Worm (Caenorhabditis elegans): ENCODE measurements around the gene lin-38.

- TF ChIP-seq skn-1 (tag; optimal IDR thresholded peaks at IDR 0.05), result peak; percentile 61
- TF ChIP-seq sptf-1 (tag; optimal IDR thresholded peaks at IDR 0.05), result no peak
- no peak for TF ChIP-seq F16B12.6 (tag; optimal IDR thresholded peaks at IDR 0.05)
- TF ChIP-seq unc-62 (GFP tag; optimal IDR thresholded peaks at IDR 0.05), result no peak
- no peak for TF ChIP-seq C04F5.9 (tag; optimal IDR thresholded peaks at IDR 0.05)
- peak; percentile 72 for TF ChIP-seq nhr-71 (tag; optimal IDR thresholded peaks at IDR 0.05)
- TF ChIP-seq mef-2 (tag; optimal IDR thresholded peaks at IDR 0.05), result no peak
- TF ChIP-seq nhr-12 (tag; optimal IDR thresholded peaks at IDR 0.05), result no peak
- no peak for TF ChIP-seq lin-13 (GFP tag; optimal IDR thresholded peaks at IDR 0.05)
- TF ChIP-seq egl-27 (tag; optimal IDR thresholded peaks at IDR 0.05), result no peak
- peak; percentile 19; the same call in 1 of the 2 replicates for TF ChIP-seq nhr-19 (GFP tag; conservative IDR thresholded peaks at IDR 0.05)
- peak; percentile 75 for TF ChIP-seq nhr-90 (tag; optimal IDR thresholded peaks at IDR 0.05; ENCODE audit: poor library complexity)
- no peak for TF ChIP-seq dsc-1 (tag; optimal IDR thresholded peaks at IDR 0.05)
- TF ChIP-seq Y116A8C.19 (tag; optimal IDR thresholded peaks at IDR 0.05; ENCODE audit: borderline replicate concordance), result no peak
These were observed 33.9 kb downstream of the lin-38 start, which contains the start of gene gst-20 for ce11 chrII:13609655-13610054.
